Worm (Caenorhabditis elegans) whole organism, late embryonic: ENCODE results near the gene gss-1.

Experiments used
- C38D4.7 ChIP-seq: fragments of 200-800 bp; sonication (Bioruptor generic); optimal IDR thresholded peaks from 2 replicates; lab custom pipeline; 2018; ENCODE audit warnings: mild to moderate bottlenecking, missing genetic modification characterization, moderate library complexity, missing compliant biosample characterization
- Y22D7AL.16 ChIP-seq: sonication (generic microtip); optimal IDR thresholded peaks from 2 replicates; lab custom pipeline; 2016; ENCODE audit warnings: missing genetic modification characterization, missing compliant biosample characterization
- dmd-4 ChIP-seq: sonication (generic microtip); optimal IDR thresholded peaks from 2 replicates; lab custom pipeline; 2016; ENCODE audit warnings: borderline replicate concordance, missing genetic modification characterization, missing compliant biosample characterization
- fax-1 ChIP-seq: sonication (generic microtip); optimal IDR thresholded peaks from 2 replicates; lab custom pipeline; 2016; ENCODE audit warnings: missing genotype, missing genetic modification characterization, missing compliant biosample characterization
- hlh-6 ChIP-seq: sonication (generic microtip); optimal IDR thresholded peaks from 2 replicates; lab custom pipeline; 2016; ENCODE audit warnings: missing genotype, missing genetic modification characterization, missing compliant biosample characterization
- nfya-1 ChIP-seq: sonication (generic microtip); optimal IDR thresholded peaks from 2 replicates; lab custom pipeline; 2017; ENCODE audit warnings: missing genetic modification characterization, mild to moderate bottlenecking, missing compliant biosample characterization, antibody characterized with exemption, moderate library complexity
- pha-4 ChIP-seq: fragments of 150-350 bp; optimal IDR thresholded peaks from 2 replicates; lab custom pipeline; 2018; ENCODE audit warnings: missing biosample characterization, missing genetic modification reagents, missing genetic modification characterization
- rnt-1 ChIP-seq: sonication (generic microtip); optimal IDR thresholded peaks from 2 replicates; lab custom pipeline; 2016; ENCODE audit warnings: missing genetic modification characterization, missing compliant biosample characterization
- zip-5 ChIP-seq: sonication (generic microtip); optimal IDR thresholded peaks from 2 replicates; lab custom pipeline; 2016; ENCODE audit warnings: missing genetic modification characterization, missing compliant biosample characterization

- no peak for TF ChIP-seq dmd-4
- TF ChIP-seq zip-5 (tag; lab: Kevin White, UChicago), result no peak
- TF ChIP-seq nfya-1 (tag; lab: Kevin White, UChicago), result no peak
- no peak for TF ChIP-seq fax-1
- no peak for TF ChIP-seq pha-4 (tag; lab: Kevin White, UChicago)
- TF ChIP-seq Y22D7AL.16 (tag; lab: Kevin White, UChicago), result no peak
- no peak for TF ChIP-seq hlh-6 (tag; lab: Kevin White, UChicago)
- no peak for TF ChIP-seq rnt-1 (tag; lab: Kevin White, UChicago)
- no peak for TF ChIP-seq C38D4.7
Measured at ce11 chrII:9418843-9419532, 2.8 kb upstream of the gss-1 start.
